Worm (Caenorhabditis elegans): ENCODE data around the gene odr-3.

odr-3 gene

ce11 chrV:13212584-13212983 lies 36.8 kb downstream of the odr-3 start (continued):
- TF ChIP-seq ceh-20 (GFP tag; IDR thresholded peaks at IDR 0.05) = no peak
- no peak for TF ChIP-seq Y75B8A.6 (GFP tag; IDR thresholded peaks at IDR 0.05)
- peak; percentile 99 for TF ChIP-seq mxl-2 (GFP tag; conservative IDR thresholded peaks at IDR 0.05)
- no peak for TF ChIP-seq T20F7.1 (GFP tag; optimal IDR thresholded peaks at IDR 0.05)
- no peak for TF ChIP-seq egl-27 (tag; optimal IDR thresholded peaks at IDR 0.05)
- TF ChIP-seq set-16 (GFP tag; IDR thresholded peaks at IDR 0.05) = no peak
- no peak for TF ChIP-seq ceh-44 (GFP tag; IDR thresholded peaks at IDR 0.05)
- no peak for TF ChIP-seq lsy-2 (tag; optimal IDR thresholded peaks at IDR 0.05)
- TF ChIP-seq nhr-102 (tag; optimal IDR thresholded peaks at IDR 0.05) = no peak
- TF ChIP-seq madf-9 (GFP tag; conservative IDR thresholded peaks at IDR 0.05) = no peak
- TF ChIP-seq nhr-48 (tag; optimal IDR thresholded peaks at IDR 0.05) = peak; percentile 61
- no peak for TF ChIP-seq snpc-1.2 (GFP tag; IDR thresholded peaks at IDR 0.05)
- no peak for TF ChIP-seq ceh-28 (tag; optimal IDR thresholded peaks at IDR 0.05)
- no peak for TF ChIP-seq nhr-77 (tag; optimal IDR thresholded peaks at IDR 0.05)
- peak; percentile 90 for TF ChIP-seq nhr-28 (tag; optimal IDR thresholded peaks at IDR 0.05)
- no peak for TF ChIP-seq F49E8.2 (tag; optimal IDR thresholded peaks at IDR 0.05; ENCODE audit: borderline replicate concordance)
- TF ChIP-seq dmd-8 (GFP tag; IDR thresholded peaks at IDR 0.05) = no peak
- no peak for TF ChIP-seq madf-5 (GFP tag; IDR thresholded peaks at IDR 0.05)
- no peak for TF ChIP-seq attf-4 (tag; optimal IDR thresholded peaks at IDR 0.05)
- no peak for TF ChIP-seq F44E2.7 (GFP tag; IDR thresholded peaks at IDR 0.05)
- TF ChIP-seq pqm-1 (tag; optimal IDR thresholded peaks at IDR 0.05) = peak; percentile 98
- peak; percentile 46; the same call in 1 of the 2 replicates for TF ChIP-seq lin-1 (GFP tag; IDR thresholded peaks at IDR 0.05)
- no peak for TF ChIP-seq dve-1 (tag; optimal IDR thresholded peaks at IDR 0.05; ENCODE audit: insufficient read depth)
- no peak for TF ChIP-seq lin-29 (GFP tag; IDR thresholded peaks at IDR 0.05)

- TF ChIP-seq spr-1 (tag; optimal IDR thresholded peaks at IDR 0.05) = no peak
- TF ChIP-seq aha-1 (tag) = peak; percentile 63
- TF ChIP-seq F26F4.8 (GFP tag; conservative IDR thresholded peaks at IDR 0.05) = no peak
- TF ChIP-seq nhr-102 (tag; optimal IDR thresholded peaks at IDR 0.05) = no peak
- no peak for TF ChIP-seq hlh-11 (tag; optimal IDR thresholded peaks at IDR 0.05)
These were observed 39.8 kb downstream of the odr-3 start, which contains the start of gene F57B1.6 for ce11 chrV:13209567-13209966. Gene F57B1.6, plus strand, starts transcription at chrV:13209645.

ce11 chrV:13207426-13207825 lies 41.9 kb downstream of the odr-3 start, which contains the start of gene F57B1.5:
Gene F57B1.5, plus strand, starts transcription at chrV:13207726.
- no peak for TF ChIP-seq cey-2 (tag; optimal IDR thresholded peaks at IDR 0.05; ENCODE audit: borderline replicate concordance, insufficient read depth)
- no peak for TF ChIP-seq nhr-102 (tag; optimal IDR thresholded peaks at IDR 0.05)
- no peak for TF ChIP-seq lin-1 (GFP tag; IDR thresholded peaks at IDR 0.05)
- TF ChIP-seq daf-8 (GFP tag; IDR thresholded peaks at IDR 0.05) = no peak
- no peak for TF ChIP-seq R02D3.7 (tag; optimal IDR thresholded peaks at IDR 0.05)
- no peak for TF ChIP-seq nhr-6 (tag; optimal IDR thresholded peaks at IDR 0.05)
- no peak for TF ChIP-seq egl-43 (GFP tag; IDR thresholded peaks at IDR 0.05)
- TF ChIP-seq Y48G9A.11 (GFP tag; IDR thresholded peaks at IDR 0.05) = no peak
- no peak for TF ChIP-seq nhr-77 (tag; optimal IDR thresholded peaks at IDR 0.05)
- no peak for TF ChIP-seq fkh-10 (GFP tag; optimal IDR thresholded peaks at IDR 0.05)
- no peak for TF ChIP-seq F10B5.3 (tag; optimal IDR thresholded peaks at IDR 0.05)
- TF ChIP-seq D1046.2 (GFP tag; IDR thresholded peaks at IDR 0.05) = no peak
- TF ChIP-seq ZK337.2 (GFP tag; IDR thresholded peaks at IDR 0.05) = no peak
- TF ChIP-seq madf-9 (GFP tag; conservative IDR thresholded peaks at IDR 0.05) = no peak
- no peak for TF ChIP-seq daf-12 (tag; optimal IDR thresholded peaks at IDR 0.05)
- no peak for TF ChIP-seq nhr-111 (GFP tag; optimal IDR thresholded peaks at IDR 0.05)
